Worm (Caenorhabditis elegans): ENCODE results near the gene zipt-16.

- TF ChIP-seq dao-5 (tag; optimal IDR thresholded peaks at IDR 0.05): no peak
- TF ChIP-seq W03F9.2 (tag; optimal IDR thresholded peaks at IDR 0.05): no peak
Measured at ce11 chrV:11449404-11449803, 13.4 kb upstream of the zipt-16 start.

All from whole organism, L4/young adult.